Worm (Caenorhabditis elegans) whole organism, L1 larva: ENCODE measurements around the gene srx-116.

ENCODE experiments used
- ceh-82 ChIP-seq, 3 experiments: fragments of 150-350 bp in 1 of 3; sonication (generic microtip) in 2 of 3; optimal IDR thresholded peaks; 2 replicates each; lab custom pipeline; 2014 to 2017; ENCODE audit warnings: missing biosample characterization in 3 of 3, missing genetic modification characterization in 3 of 3
- elt-3 ChIP-seq, 6 experiments: fragments of 150-350 bp in 1 of 6; sonication (generic microtip); optimal IDR thresholded peaks; 2 replicates each; lab custom pipeline; 2017 to 2018; ENCODE audit warnings: missing biosample characterization in 6 of 6, missing genetic modification characterization in 6 of 6, inconsistent platforms in 1 of 6
- fkh-8 ChIP-seq: sonication (generic microtip); optimal IDR thresholded peaks from 2 replicates; lab custom pipeline; 2016; ENCODE audit warnings: mild to moderate bottlenecking, missing genetic modification characterization, missing compliant biosample characterization
- hlh-17 ChIP-seq: fragments of 200-800 bp; sonication (Bioruptor generic); optimal IDR thresholded peaks from 2 replicates; lab custom pipeline; 2018; ENCODE audit warnings: missing genetic modification characterization, mild to moderate bottlenecking, missing compliant biosample characterization, moderate library complexity, borderline replicate concordance
- jun-1 ChIP-seq: fragments of 150-350 bp; optimal IDR thresholded peaks from 2 replicates; lab custom pipeline; 2014; ENCODE audit warnings: missing biosample characterization, missing genetic modification reagents, missing genetic modification characterization
- lin-39 ChIP-seq: fragments of 150-350 bp; optimal IDR thresholded peaks from 2 replicates; lab custom pipeline; 2014; ENCODE audit warnings: missing biosample characterization, missing genetic modification reagents, missing genetic modification characterization
- mab-9 ChIP-seq: fragments of 200-800 bp; sonication (Bioruptor generic); IDR thresholded peaks from 2 replicates; pipeline ENCODE4 v1.3.6; 2022; ENCODE audit warnings: missing genetic modification reagents, missing genetic modification characterization, missing compliant biosample characterization
- mdl-1 ChIP-seq, 2 experiments: fragments of 150-350 bp; optimal IDR thresholded peaks; 2 replicates each; lab custom pipeline; 2014 to 2017; ENCODE audit warnings: missing biosample characterization in 2 of 2, missing genetic modification characterization in 2 of 2, inconsistent platforms in 1 of 2
- nhr-12 ChIP-seq: sonication (generic microtip); optimal IDR thresholded peaks from 2 replicates; lab custom pipeline; 2017; ENCODE audit warnings: missing biosample characterization, missing genetic modification characterization
- nhr-28 ChIP-seq: fragments of 150-350 bp; optimal IDR thresholded peaks from 2 replicates; lab custom pipeline; 2014; ENCODE audit warnings: missing biosample characterization, missing genetic modification characterization
- nhr-71 ChIP-seq: sonication (generic microtip); optimal IDR thresholded peaks from 2 replicates; lab custom pipeline; 2016; ENCODE audit warnings: mild to moderate bottlenecking, missing genetic modification characterization, moderate library complexity, missing compliant biosample characterization
- pqm-1 ChIP-seq: sonication (generic microtip); optimal IDR thresholded peaks from 3 replicates; lab custom pipeline; 2017; ENCODE audit warnings: missing biosample characterization, missing genetic modification characterization
- skn-1 ChIP-seq: fragments of 150-350 bp; optimal IDR thresholded peaks from 2 replicates; lab custom pipeline; 2014; ENCODE audit warnings: missing biosample characterization, missing genetic modification characterization
- tbx-2 ChIP-seq: sonication (generic microtip); optimal IDR thresholded peaks from 2 replicates; lab custom pipeline; 2016; ENCODE audit warnings: missing genetic modification characterization, missing compliant biosample characterization

DNA sequence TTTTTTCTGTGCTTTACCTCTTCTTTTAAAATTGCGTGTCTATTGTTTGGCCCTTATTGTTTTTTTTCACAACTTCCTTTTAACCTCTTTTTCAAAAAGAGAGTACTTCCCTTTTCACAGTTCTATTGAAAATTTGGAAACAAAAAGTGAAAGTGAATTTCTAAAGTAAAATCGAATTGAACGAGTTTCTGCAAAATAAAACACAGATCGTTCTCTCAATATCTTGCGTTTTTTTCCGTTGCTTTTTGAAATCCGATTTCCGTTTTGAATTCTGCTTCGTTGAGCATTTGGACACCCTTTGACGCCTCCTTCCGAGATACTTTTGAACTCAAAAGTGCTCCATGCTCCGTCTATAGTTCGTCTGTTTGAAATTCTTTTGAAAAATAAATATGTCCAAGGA, 5.6 kb downstream of the srx-116 start:
- TF ChIP-seq lin-39 (tag; lab: Kevin White, UChicago): no peak
- TF ChIP-seq hlh-17 (GFP tag; lab: Kevin White, UChicago): no peak
- TF ChIP-seq nhr-71: no peak
- no peak for TF ChIP-seq mab-9 (GFP tag; lab: Robert Waterston, UW)
- TF ChIP-seq tbx-2 (tag; lab: Kevin White, UChicago): no peak
- TF ChIP-seq jun-1 (tag; lab: Kevin White, UChicago): no peak
- TF ChIP-seq nhr-12 (tag; lab: Kevin White, UChicago): no peak
- TF ChIP-seq pqm-1 (tag; lab: Kevin White, UChicago): no peak
- TF ChIP-seq skn-1: no peak
- no peak for TF ChIP-seq nhr-28 (tag; lab: Kevin White, UChicago)
- no peak for TF ChIP-seq fkh-8
- TF ChIP-seq ceh-82 (tag; optimal IDR thresholded peaks at IDR 0.05; lab: Kevin White, UChicago): no peak
- TF ChIP-seq mdl-1 (tag; optimal IDR thresholded peaks at IDR 0.05; lab: Kevin White, UChicago): no peak
- TF ChIP-seq elt-3 (tag; optimal IDR thresholded peaks at IDR 0.05; lab: Kevin White, UChicago): no peak
